Worm (Caenorhabditis elegans): ENCODE measurements around the gene Y22D7AL.16.

Y22D7AL.16 gene

DNA sequence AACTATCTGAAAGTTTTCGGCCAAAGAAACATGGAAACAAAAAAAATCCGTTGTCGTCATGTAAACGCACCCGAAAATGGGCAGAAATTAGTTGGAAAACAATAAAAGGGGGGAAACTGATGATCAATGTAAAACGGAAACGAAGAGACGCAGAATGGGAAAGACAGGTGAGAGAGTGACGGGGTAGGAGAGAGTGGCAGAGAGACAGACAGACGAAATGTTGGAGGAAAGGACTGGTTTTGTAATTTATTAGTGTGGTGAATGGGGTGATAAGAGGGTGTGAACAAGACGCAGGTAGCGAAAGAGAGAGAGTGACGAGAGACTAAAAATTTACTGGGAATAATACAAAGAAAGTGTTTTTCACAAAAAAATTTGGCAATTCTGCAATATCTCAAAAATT is 16.0 kb upstream of the Y22D7AL.16 start (continued):
- TF ChIP-seq ztf-3 (GFP tag; optimal IDR thresholded peaks at IDR 0.05) = no peak
- no peak for TF ChIP-seq B0261.1 (tag; optimal IDR thresholded peaks at IDR 0.05)
- no peak for TF ChIP-seq unc-130 (GFP tag; optimal IDR thresholded peaks at IDR 0.05)
- TF ChIP-seq pha-4 (tag; optimal IDR thresholded peaks at IDR 0.05) = no peak
- TF ChIP-seq ZK185.1 (tag; optimal IDR thresholded peaks at IDR 0.05; ENCODE audit: poor library complexity, severe bottlenecking) = no peak
- TF ChIP-seq let-607 (tag; optimal IDR thresholded peaks at IDR 0.05) = peak in 1 of 2 experiments; percentile 8
- TF ChIP-seq ztf-28 (GFP tag; IDR thresholded peaks at IDR 0.05) = no peak
- no peak for TF ChIP-seq F57A8.1 (GFP tag; optimal IDR thresholded peaks at IDR 0.05)
- TF ChIP-seq Y53F4B.3 (GFP tag; IDR thresholded peaks at IDR 0.05) = no peak
- no peak for TF ChIP-seq F33H1.4 (GFP tag; IDR thresholded peaks at IDR 0.05)
- TF ChIP-seq Y95B8A.8 (GFP tag; IDR thresholded peaks at IDR 0.05) = no peak
- peak; percentile 34 for TF ChIP-seq tbp1 (GFP tag; optimal IDR thresholded peaks at IDR 0.05)
- no peak for TF ChIP-seq ztf-26 (tag; optimal IDR thresholded peaks at IDR 0.05)
- peak; percentile 77 for TF ChIP-seq nhr-80 (tag; optimal IDR thresholded peaks at IDR 0.05)
- TF ChIP-seq bed-1 (GFP tag; IDR thresholded peaks at IDR 0.05) = no peak
- TF ChIP-seq lsy-27 (tag; optimal IDR thresholded peaks at IDR 0.05; ENCODE audit: borderline replicate concordance, insufficient read depth) = no peak
- no peak for TF ChIP-seq nfya-1 (tag; optimal IDR thresholded peaks at IDR 0.05; ENCODE audit: borderline replicate concordance, insufficient read depth)
- TF ChIP-seq akir-1 (GFP tag; optimal IDR thresholded peaks at IDR 0.05) = no peak
- TF ChIP-seq ekl-4 (GFP tag; IDR thresholded peaks at IDR 0.05) = no peak
- TF ChIP-seq hmg-20 (GFP tag; IDR thresholded peaks at IDR 0.05) = no peak
- no peak for TF ChIP-seq sea-2 (GFP tag; IDR thresholded peaks at IDR 0.05)
- no peak for TF ChIP-seq nfya-2 (GFP tag; IDR thresholded peaks at IDR 0.05)
- TF ChIP-seq aptf-3 (GFP tag; IDR thresholded peaks at IDR 0.05) = no peak
- TF ChIP-seq madf-6 (GFP tag; IDR thresholded peaks at IDR 0.05) = no peak
- peak; percentile 66 for TF ChIP-seq egrh-3 (GFP tag; IDR thresholded peaks at IDR 0.05)
- no peak for TF ChIP-seq snpc-1.3 (tag; optimal IDR thresholded peaks at IDR 0.05; ENCODE audit: insufficient read depth)
- no peak for TF ChIP-seq fkh-3 (tag; optimal IDR thresholded peaks at IDR 0.05)
- no peak for TF ChIP-seq snpc-4 (GFP tag; optimal IDR thresholded peaks at IDR 0.05)
- peak in 1 of 4 experiments; percentile 3 for TF ChIP-seq snpc-4 (tag; optimal IDR thresholded peaks at IDR 0.05)
- TF ChIP-seq mel-28 (tag; optimal IDR thresholded peaks at IDR 0.05; ENCODE audit: borderline replicate concordance) = no peak
- TF ChIP-seq nhr-90 (tag; optimal IDR thresholded peaks at IDR 0.05) = no peak
- no peak for TF ChIP-seq tbx-9 (tag; optimal IDR thresholded peaks at IDR 0.05; ENCODE audit: borderline replicate concordance)
- no peak for TF ChIP-seq madf-8 (GFP tag; conservative IDR thresholded peaks at IDR 0.05)
- no peak for TF ChIP-seq C17E4.6 (GFP tag; IDR thresholded peaks at IDR 0.05)
- peak; percentile 66 for TF ChIP-seq atf-7 (tag; optimal IDR thresholded peaks at IDR 0.05)
- TF ChIP-seq ztf-22 (GFP tag; optimal IDR thresholded peaks at IDR 0.05) = no peak
- TF ChIP-seq die-1 (tag; optimal IDR thresholded peaks at IDR 0.05) = no peak
- TF ChIP-seq attf-5 (GFP tag; optimal IDR thresholded peaks at IDR 0.05) = peak; percentile 76
- no peak for TF ChIP-seq egl-18 (GFP tag; IDR thresholded peaks at IDR 0.05)
- no peak for TF ChIP-seq lsl-1 (GFP tag; optimal IDR thresholded peaks at IDR 0.05)
- no peak for TF ChIP-seq tlf-1 (GFP tag; optimal IDR thresholded peaks at IDR 0.05)
- TF ChIP-seq ceh-100 (GFP tag; IDR thresholded peaks at IDR 0.05) = no peak
- no peak for TF ChIP-seq zfh-2 (GFP tag; conservative IDR thresholded peaks at IDR 0.05)
- no peak for TF ChIP-seq F55B11.4 (tag; optimal IDR thresholded peaks at IDR 0.05; ENCODE audit: borderline replicate concordance, insufficient read depth)
- TF ChIP-seq lir-1 (GFP tag; conservative IDR thresholded peaks at IDR 0.05) = peak; percentile 33; the same call in 1 of the 2 replicates
- TF ChIP-seq hmg-1.2 (GFP tag; IDR thresholded peaks at IDR 0.05) = peak; percentile 96
- TF ChIP-seq somi-1 (GFP tag; optimal IDR thresholded peaks at IDR 0.05) = peak; percentile 14
- no peak for TF ChIP-seq attf-3 (GFP tag; conservative IDR thresholded peaks at IDR 0.05)
